Fruit fly (Drosophila melanogaster): Measurements from ENCODE around the gene salt.

The salt gene

DNA sequence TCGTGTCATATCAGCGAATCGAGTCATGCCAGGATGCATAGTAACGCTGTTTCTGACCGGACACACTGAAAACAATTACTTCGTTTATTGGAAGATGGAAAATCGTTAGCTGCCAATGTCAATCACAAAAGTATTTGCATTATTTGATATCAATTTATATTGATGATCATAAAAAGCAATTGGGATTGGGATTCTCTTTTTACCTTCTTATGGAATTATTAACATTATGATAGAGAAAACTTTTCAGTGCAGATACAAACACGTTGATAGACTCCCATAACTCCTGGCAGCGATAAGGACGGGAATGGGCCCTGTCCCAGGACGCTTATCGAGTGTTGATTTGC, 47.6 kb downstream of the salt start (continued):
- peak; percentile 33 for TF ChIP-seq CG2712 (tag; optimal IDR thresholded peaks at IDR 0.05)
- TF ChIP-seq CG14965 (GFP tag; optimal IDR thresholded peaks at IDR 0.05; ENCODE audit: borderline replicate concordance), result no peak
- peak; percentile 56 for TF ChIP-seq gem (tag; optimal IDR thresholded peaks at IDR 0.05)
- TF ChIP-seq CG12104 (GFP tag; optimal IDR thresholded peaks at IDR 0.05), result no peak
- no peak for TF ChIP-seq so (GFP tag; IDR thresholded peaks at IDR 0.05)
- 0 out of 2 replicates have a peak, but pooled peaks have one; percentile 46 for TF ChIP-seq CG10959 (GFP tag; IDR thresholded peaks at IDR 0.05)
- TF ChIP-seq Xbp1 (GFP tag; optimal IDR thresholded peaks at IDR 0.05), result peak; percentile 11
- no peak for TF ChIP-seq chm (GFP tag; IDR thresholded peaks at IDR 0.05)
- no peak for TF ChIP-seq CG13296 (GFP tag; optimal IDR thresholded peaks at IDR 0.05)
- TF ChIP-seq CG10267 (tag; optimal IDR thresholded peaks at IDR 0.05), result peak; percentile 2
- no peak for TF ChIP-seq trh (GFP tag; optimal IDR thresholded peaks at IDR 0.05)
- TF ChIP-seq dmrt11E (tag; optimal IDR thresholded peaks at IDR 0.05), result peak; percentile 72
- no peak for TF ChIP-seq tup (GFP tag; optimal IDR thresholded peaks at IDR 0.05)
- no peak for TF ChIP-seq CG31224 (GFP tag; IDR thresholded peaks at IDR 0.05)
- TF ChIP-seq Six4 (GFP tag; optimal IDR thresholded peaks at IDR 0.05), result peak; percentile 4
- TF ChIP-seq dati (GFP tag; IDR thresholded peaks at IDR 0.05), result no peak
- TF ChIP-seq CG18599 (GFP tag; optimal IDR thresholded peaks at IDR 0.05), result no peak
- TF ChIP-seq tx (GFP tag; optimal IDR thresholded peaks at IDR 0.05), result no peak
- peak; percentile 23; the same call in 1 of the 2 replicates for TF ChIP-seq Xrp1 (GFP tag; IDR thresholded peaks at IDR 0.05)
- no peak for TF ChIP-seq pros (GFP tag; optimal IDR thresholded peaks at IDR 0.05)
- no peak for TF ChIP-seq ash1 (GFP tag; optimal IDR thresholded peaks at IDR 0.05)
- no peak for TF ChIP-seq CG16863 (GFP tag; optimal IDR thresholded peaks at IDR 0.05)
- peak; percentile 48 for TF ChIP-seq CG9727 (GFP tag; optimal IDR thresholded peaks at IDR 0.05)
- TF ChIP-seq Chrac-16 (GFP tag; optimal IDR thresholded peaks at IDR 0.05), result peak; percentile 10
- TF ChIP-seq Aef1 (GFP tag; IDR thresholded peaks at IDR 0.05), result no peak
- peak; percentile 0 for TF ChIP-seq pnt (GFP tag; optimal IDR thresholded peaks at IDR 0.05)
- TF ChIP-seq CG17186 (GFP tag; optimal IDR thresholded peaks at IDR 0.05), result no peak
- TF ChIP-seq hth (optimal IDR thresholded peaks at IDR 0.05), result no peak
- TF ChIP-seq Dbx (GFP tag; IDR thresholded peaks at IDR 0.05), result no peak
- no peak for TF ChIP-seq gcm (GFP tag; optimal IDR thresholded peaks at IDR 0.05)
- peak; percentile 21 for TF ChIP-seq CG17829 (tag; optimal IDR thresholded peaks at IDR 0.05)
- peak; percentile 10 for TF ChIP-seq unpg (GFP tag; optimal IDR thresholded peaks at IDR 0.05)
- TF ChIP-seq CG3726 (GFP tag; IDR thresholded peaks at IDR 0.05), result no peak
- peak; percentile 14 for TF ChIP-seq CG8924 (tag; optimal IDR thresholded peaks at IDR 0.05)
- TF ChIP-seq Antp (GFP tag; optimal IDR thresholded peaks at IDR 0.05), result no peak
- TF ChIP-seq CG9817 (tag; optimal IDR thresholded peaks at IDR 0.05), result no peak
- TF ChIP-seq Opbp (GFP tag; IDR thresholded peaks at IDR 0.05; ENCODE audit: partially characterized antibody), result no peak
- TF ChIP-seq zen (tag; optimal IDR thresholded peaks at IDR 0.05), result peak; percentile 48
- TF ChIP-seq chif (GFP tag; optimal IDR thresholded peaks at IDR 0.05), result peak in 1 of 2 experiments; percentile 13
- TF ChIP-seq Dp (GFP tag; optimal IDR thresholded peaks at IDR 0.05), result no peak
- TF ChIP-seq CG1603 (tag; optimal IDR thresholded peaks at IDR 0.05), result peak; percentile 41
- TF ChIP-seq bsh (GFP tag; optimal IDR thresholded peaks at IDR 0.05), result peak in 1 of 2 experiments; percentile 4
- 0 out of 3 replicates have a peak, but pooled peaks have one; percentile 17 for TF ChIP-seq zfh1 (GFP tag; IDR thresholded peaks at IDR 0.05)
- TF ChIP-seq Nf-YB (GFP tag; optimal IDR thresholded peaks at IDR 0.05), result no peak
- TF ChIP-seq CG42726 (GFP tag; IDR thresholded peaks at IDR 0.05; ENCODE audit: partially characterized antibody), result no peak
- no peak for TF ChIP-seq Poxn (GFP tag; IDR thresholded peaks at IDR 0.05)
- TF ChIP-seq fd102C (GFP tag; optimal IDR thresholded peaks at IDR 0.05), result peak; percentile 64
- TF ChIP-seq CG4424 (GFP tag; optimal IDR thresholded peaks at IDR 0.05), result peak; percentile 6
- no peak for TF ChIP-seq MTF-1 (GFP tag; optimal IDR thresholded peaks at IDR 0.05; ENCODE audit: borderline replicate concordance)
- peak; percentile 45 for TF ChIP-seq CG18262 (tag; optimal IDR thresholded peaks at IDR 0.05)
- TF ChIP-seq CG11560 (tag; IDR thresholded peaks at IDR 0.05), result no peak

Data from whole organism, embryonic.